Fruit fly (Drosophila melanogaster) whole organism, prepupa: ENCODE data around the gene lgs.

Experiments used
- CG1621 ChIP-seq: fragments of 200-800 bp; sonication (Bioruptor generic); optimal IDR thresholded peaks from 3 replicates; lab custom pipeline; 2018; ENCODE audit warnings: missing biosample characterization, mild to moderate bottlenecking, missing genetic modification characterization
- CG34406 ChIP-seq: fragments of 200-800 bp; sonication (Bioruptor generic); optimal IDR thresholded peaks from 3 replicates; lab custom pipeline; 2016; ENCODE audit warnings: missing biosample characterization, missing genetic modification characterization
- CG3919 ChIP-seq: fragments of 200-800 bp; sonication (Bioruptor generic); optimal IDR thresholded peaks from 3 replicates; lab custom pipeline; 2016; ENCODE audit warnings: missing biosample characterization, missing genetic modification characterization
- CG4318 ChIP-seq: fragments of 200-800 bp; sonication (Bioruptor generic); optimal IDR thresholded peaks from 3 replicates; lab custom pipeline; 2017; ENCODE audit warnings: missing biosample characterization, mild to moderate bottlenecking, missing genetic modification characterization
- CG6792 ChIP-seq: fragments of 200-800 bp; sonication (Bioruptor generic); optimal IDR thresholded peaks from 3 replicates; lab custom pipeline; 2016; ENCODE audit warnings: missing biosample characterization, missing genetic modification characterization
- CG7368 ChIP-seq: fragments of 200-800 bp; sonication (Bioruptor generic); optimal IDR thresholded peaks from 3 replicates; lab custom pipeline; 2016; ENCODE audit warnings: missing biosample characterization, missing genetic modification characterization
- CG8319 ChIP-seq: fragments of 200-800 bp; sonication (Bioruptor generic); optimal IDR thresholded peaks from 3 replicates; lab custom pipeline; 2016; ENCODE audit warnings: missing biosample characterization, missing genetic modification characterization
- CG9139 ChIP-seq: fragments of 200-800 bp; sonication (Bioruptor generic); optimal IDR thresholded peaks from 3 replicates; lab custom pipeline; 2017; ENCODE audit warnings: missing biosample characterization, mild to moderate bottlenecking, missing genetic modification characterization
- Eip78C ChIP-seq: fragments of 200-800 bp; sonication (Bioruptor generic); peaks from one replicate; lab custom pipeline; 2016; ENCODE audit warnings: missing biosample characterization, missing genetic modification characterization
- Hr39 ChIP-seq: fragments of 200-800 bp; sonication (Bioruptor generic); optimal IDR thresholded peaks from 2 replicates; lab custom pipeline; 2016; ENCODE audit warnings: missing biosample characterization, missing genetic modification characterization
- dac ChIP-seq: fragments of 200-800 bp; sonication (Bioruptor generic); optimal IDR thresholded peaks from 2 replicates; lab custom pipeline; 2017; ENCODE audit warnings: missing biosample characterization, mild to moderate bottlenecking, missing genetic modification characterization
- dsx ChIP-seq: fragments of 200-800 bp; optimal IDR thresholded peaks from 3 replicates; lab custom pipeline; 2019; ENCODE audit warnings: missing biosample characterization, mild to moderate bottlenecking, missing genetic modification characterization, moderate library complexity; ENCODE audit not compliant: poor library complexity, severe bottlenecking
- eg ChIP-seq: fragments of 200-800 bp; sonication (Bioruptor generic); IDR thresholded peaks from 3 replicates; pipeline ENCODE4 v1.3.6; 2022; ENCODE audit warnings: missing biosample characterization, missing genetic modification characterization
- fkh ChIP-seq: fragments of 200-800 bp; sonication (Bioruptor generic); optimal IDR thresholded peaks from 3 replicates; lab custom pipeline; 2017; ENCODE audit warnings: missing biosample characterization, mild to moderate bottlenecking, missing genetic modification characterization, moderate library complexity

DNA sequence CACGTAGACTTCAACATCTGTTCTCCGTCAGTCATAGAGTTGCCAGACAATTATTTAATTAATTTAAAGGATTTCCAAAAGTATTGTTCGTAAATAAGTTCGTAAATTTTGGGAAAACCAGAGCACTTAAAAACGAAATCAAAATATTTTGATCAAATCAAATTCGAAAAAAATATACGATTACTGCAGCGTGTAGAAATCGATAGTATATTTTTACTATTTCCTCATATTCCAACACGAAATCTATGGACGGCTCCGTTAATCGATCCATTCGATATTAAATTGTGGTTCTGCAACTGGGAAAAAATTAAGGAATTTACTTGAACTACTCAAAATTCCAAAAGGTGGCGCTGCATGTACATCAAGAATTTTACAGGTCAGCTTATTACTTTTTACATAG is 42.7 kb upstream of the lgs start:
- TF ChIP-seq CG8319 (no peak), eg (GFP tag; lab: Robert Waterston, UW) (no peak), CG9139 (GFP tag; lab: Kevin White, UChicago) (no peak), dsx (GFP tag; lab: Kevin White, UChicago) (peak; percentile 26), Eip78C (GFP tag; lab: Kevin White, UChicago) (peak; percentile 74), Hr39 (GFP tag; lab: Kevin White, UChicago) (peak; percentile 32), CG3919 (no peak), CG4318 (GFP tag; lab: Kevin White, UChicago) (no peak), CG7368 (GFP tag; lab: Kevin White, UChicago) (no peak), CG1621 (tag; lab: Kevin White, UChicago) (no peak), CG34406 (GFP tag; lab: Kevin White, UChicago) (no peak), dac (GFP tag; lab: Kevin White, UChicago) (no peak), fkh (no peak), CG6792 (GFP tag; lab: Kevin White, UChicago) (no peak)
